Worm (Caenorhabditis elegans) whole organism, L4 larva: ENCODE data around the gene srbc-43.

Experiments used
- F10B5.3 ChIP-seq: sonication (generic microtip); optimal IDR thresholded peaks from 2 replicates; lab custom pipeline; 2016; ENCODE audit warnings: mild to moderate bottlenecking, missing genetic modification characterization, missing compliant biosample characterization
- F26F4.8 ChIP-seq: fragments of 200-800 bp; sonication (Bioruptor generic); conservative IDR thresholded peaks from 2 replicates; pipeline ENCODE4 v1.3.6; 2022; ENCODE audit warnings: missing genetic modification characterization, missing compliant biosample characterization
- F37D6.2 ChIP-seq: sonication (generic microtip); optimal IDR thresholded peaks from 2 replicates; lab custom pipeline; 2016; ENCODE audit warnings: mild to moderate bottlenecking, missing genetic modification characterization, missing compliant biosample characterization
- R02D3.7 ChIP-seq: fragments of 150-350 bp; sonication (generic microtip); optimal IDR thresholded peaks from 3 replicates; lab custom pipeline; 2014; ENCODE audit warnings: missing biosample characterization, missing genetic modification characterization
- T20F7.1 ChIP-seq: fragments of 200-800 bp; sonication (Bioruptor generic); optimal IDR thresholded peaks from 2 replicates; lab custom pipeline; 2018; ENCODE audit warnings: mild to moderate bottlenecking, missing genetic modification characterization, missing compliant biosample characterization
- Y105C5A.15 ChIP-seq: fragments of 200-800 bp; sonication (Bioruptor generic); IDR thresholded peaks from 2 replicates; pipeline ENCODE4 v1.3.6; 2022; ENCODE audit warnings: missing genetic modification characterization, missing compliant biosample characterization
- Y5F2A.4 ChIP-seq: fragments of 200-800 bp; sonication (Bioruptor generic); optimal IDR thresholded peaks from 2 replicates; lab custom pipeline; 2018; ENCODE audit warnings: mild to moderate bottlenecking, missing genetic modification characterization, missing compliant biosample characterization
- ZK546.5 ChIP-seq, 2 experiments: sonication (generic microtip); optimal IDR thresholded peaks; 2 replicates each; lab custom pipeline; 2017; ENCODE audit warnings: missing biosample characterization in 2 of 2, missing genetic modification characterization in 2 of 2
- ama-1 ChIP-seq: fragments of 150-350 bp; optimal IDR thresholded peaks from 2 replicates; lab custom pipeline; 2014; ENCODE audit warnings: inconsistent platforms, mixed read lengths
- arid-1 ChIP-seq: fragments of 200-800 bp; sonication (Bioruptor generic); conservative IDR thresholded peaks from 2 replicates; pipeline ENCODE4 v1.3.6; 2022; ENCODE audit warnings: missing genetic modification reagents, missing genetic modification characterization, missing compliant biosample characterization
- attf-4 ChIP-seq: sonication (generic microtip); optimal IDR thresholded peaks from 3 replicates; lab custom pipeline; 2017; ENCODE audit warnings: missing biosample characterization, missing genetic modification characterization
- ceh-44 ChIP-seq: fragments of 200-800 bp; sonication (Bioruptor generic); IDR thresholded peaks from 2 replicates; pipeline ENCODE4 v1.3.6; 2022; ENCODE audit warnings: missing genetic modification reagents, missing genetic modification characterization, missing compliant biosample characterization
- ceh-82 ChIP-seq: sonication (generic microtip); optimal IDR thresholded peaks from 2 replicates; lab custom pipeline; 2017; ENCODE audit warnings: missing biosample characterization, missing genetic modification characterization
- cey-2 ChIP-seq: sonication (generic microtip); optimal IDR thresholded peaks from 3 replicates; lab custom pipeline; 2017; ENCODE audit warnings: missing genetic modification characterization, mild to moderate bottlenecking, missing compliant biosample characterization, antibody characterized with exemption, borderline replicate concordance; ENCODE audit not compliant: insufficient read depth
- daf-19 ChIP-seq: fragments of 200-800 bp; sonication (Bioruptor generic); conservative IDR thresholded peaks from 2 replicates; pipeline ENCODE4 v1.3.6; 2022; ENCODE audit warnings: missing genetic modification characterization, missing compliant biosample characterization
- daf-8 ChIP-seq: fragments of 200-800 bp; sonication (Bioruptor generic); IDR thresholded peaks from 2 replicates; pipeline ENCODE4 v1.3.6; 2022; ENCODE audit warnings: missing genetic modification characterization, missing compliant biosample characterization
- dmd-9 ChIP-seq: fragments of 200-800 bp; sonication (Bioruptor generic); IDR thresholded peaks from 2 replicates; pipeline ENCODE4 v1.3.6; 2022; ENCODE audit warnings: missing genetic modification reagents, missing genetic modification characterization, missing compliant biosample characterization
- duxl-1 ChIP-seq: sonication (generic microtip); optimal IDR thresholded peaks from 2 replicates; lab custom pipeline; 2016; ENCODE audit warnings: mild to moderate bottlenecking, missing genetic modification characterization, moderate library complexity, missing compliant biosample characterization; ENCODE audit not compliant: poor library complexity
- fos-1 ChIP-seq: fragments of 150-350 bp; optimal IDR thresholded peaks from 2 replicates; lab custom pipeline; 2014; ENCODE audit warnings: missing biosample characterization, missing genetic modification characterization
- gei-8 ChIP-seq: fragments of 200-800 bp; sonication (Bioruptor generic); optimal IDR thresholded peaks from 2 replicates; lab custom pipeline; 2018; ENCODE audit warnings: mild to moderate bottlenecking, missing genetic modification characterization, missing compliant biosample characterization
- hlh-11 ChIP-seq: fragments of 200-800 bp; sonication (Bioruptor generic); optimal IDR thresholded peaks from 2 replicates; lab custom pipeline; 2018; ENCODE audit warnings: mild to moderate bottlenecking, missing genetic modification characterization, missing compliant biosample characterization
- jun-1 ChIP-seq: fragments of 150-350 bp; optimal IDR thresholded peaks from 2 replicates; lab custom pipeline; 2014; ENCODE audit warnings: missing biosample characterization, missing genetic modification reagents, missing genetic modification characterization
- lim-7 ChIP-seq: fragments of 200-800 bp; sonication (Bioruptor generic); IDR thresholded peaks from 2 replicates; pipeline ENCODE4 v1.3.6; 2022; ENCODE audit warnings: missing genetic modification characterization, missing compliant biosample characterization
- lin-13 ChIP-seq: fragments of 150-350 bp; optimal IDR thresholded peaks from 2 replicates; lab custom pipeline; 2014; ENCODE audit warnings: missing biosample characterization, missing genetic modification reagents, missing genetic modification characterization
- lin-15B ChIP-seq: fragments of 150-350 bp; sonication (generic microtip); optimal IDR thresholded peaks from 3 replicates; lab custom pipeline; 2014; ENCODE audit warnings: missing biosample characterization, missing genetic modification characterization
- lin-38 ChIP-seq: fragments of 200-800 bp; sonication (Bioruptor generic); IDR thresholded peaks from 2 replicates; pipeline ENCODE4 v1.3.6; 2022; ENCODE audit warnings: missing genetic modification reagents, missing genetic modification characterization, missing compliant biosample characterization
- lir-3 ChIP-seq: sonication (generic microtip); optimal IDR thresholded peaks from 2 replicates; lab custom pipeline; 2016; ENCODE audit warnings: mild to moderate bottlenecking, missing genetic modification characterization, missing compliant biosample characterization
- lsy-2 ChIP-seq, 2 experiments: fragments of 150-350 bp in 1 of 2; sonication (generic microtip) in 1 of 2; optimal IDR thresholded peaks; 2 replicates each; lab custom pipeline; 2014 to 2017; ENCODE audit warnings: missing biosample characterization in 2 of 2, missing genetic modification characterization in 2 of 2
- madf-9 ChIP-seq: fragments of 200-800 bp; sonication (Bioruptor generic); conservative IDR thresholded peaks from 2 replicates; pipeline ENCODE4 v1.3.6; 2022; ENCODE audit warnings: missing genetic modification reagents, missing genetic modification characterization, missing compliant biosample characterization
- mdl-1 ChIP-seq, 2 experiments: fragments of 150-350 bp in 1 of 2; sonication (generic microtip) in 1 of 2; optimal IDR thresholded peaks; 2 replicates each; lab custom pipeline; 2014 to 2017; ENCODE audit warnings: missing biosample characterization in 2 of 2, missing genetic modification characterization in 2 of 2
- mep-1 ChIP-seq: fragments of 150-350 bp; sonication (generic microtip); optimal IDR thresholded peaks from 3 replicates; lab custom pipeline; 2014; ENCODE audit warnings: missing biosample characterization, missing genetic modification characterization
- mxl-3 ChIP-seq: fragments of 200-800 bp; sonication (Bioruptor generic); optimal IDR thresholded peaks from 2 replicates; lab custom pipeline; 2018; ENCODE audit warnings: mild to moderate bottlenecking, missing genetic modification characterization, missing compliant biosample characterization
- nhr-10 ChIP-seq: fragments of 150-350 bp; optimal IDR thresholded peaks from 2 replicates; lab custom pipeline; 2014; ENCODE audit warnings: missing biosample characterization, missing genetic modification characterization
- nhr-102 ChIP-seq: sonication (generic microtip); optimal IDR thresholded peaks from 2 replicates; lab custom pipeline; 2016; ENCODE audit warnings: mild to moderate bottlenecking, missing genetic modification characterization, moderate library complexity, missing compliant biosample characterization
- nhr-237 ChIP-seq: sonication (generic microtip); optimal IDR thresholded peaks from 2 replicates; lab custom pipeline; 2017; ENCODE audit warnings: missing biosample characterization, missing genetic modification characterization
- nhr-25 ChIP-seq: sonication (generic microtip); optimal IDR thresholded peaks from 2 replicates; lab custom pipeline; 2017; ENCODE audit warnings: missing genetic modification characterization, mild to moderate bottlenecking, missing compliant biosample characterization, antibody characterized with exemption, moderate library complexity, borderline replicate concordance; ENCODE audit not compliant: insufficient read depth
- nhr-28 ChIP-seq: fragments of 150-350 bp; optimal IDR thresholded peaks from 2 replicates; lab custom pipeline; 2014; ENCODE audit warnings: missing biosample characterization, missing genetic modification characterization
- nhr-48 ChIP-seq: sonication (generic microtip); optimal IDR thresholded peaks from 2 replicates; lab custom pipeline; 2016; ENCODE audit warnings: mild to moderate bottlenecking, missing genetic modification characterization, missing compliant biosample characterization
- nhr-76 ChIP-seq: fragments of 150-350 bp; optimal IDR thresholded peaks from 2 replicates; lab custom pipeline; 2014; ENCODE audit warnings: missing biosample characterization, missing genetic modification characterization
- pqm-1 ChIP-seq: sonication (generic microtip); optimal IDR thresholded peaks from 2 replicates; lab custom pipeline; 2017; ENCODE audit warnings: missing biosample characterization, missing genetic modification characterization
- saeg-2 ChIP-seq: fragments of 200-800 bp; sonication (Bioruptor generic); IDR thresholded peaks from 2 replicates; pipeline ENCODE4 v1.3.6; 2022; ENCODE audit warnings: missing genetic modification reagents, missing genetic modification characterization, missing compliant biosample characterization
- snpc-1.2 ChIP-seq: fragments of 200-800 bp; sonication (Bioruptor generic); IDR thresholded peaks from 2 replicates; pipeline ENCODE4 v1.3.6; 2022; ENCODE audit warnings: missing genetic modification reagents, missing genetic modification characterization, missing compliant biosample characterization
- snpc-4 ChIP-seq: fragments of 150-350 bp; optimal IDR thresholded peaks from 2 replicates; lab custom pipeline; 2014; ENCODE audit warnings: missing biosample characterization, missing genetic modification characterization
- tag-97 ChIP-seq: fragments of 200-800 bp; sonication (Bioruptor generic); IDR thresholded peaks from 2 replicates; pipeline ENCODE4 v1.3.6; 2022; ENCODE audit warnings: missing genetic modification characterization, missing compliant biosample characterization
- tra-1 ChIP-seq: fragments of 200-800 bp; sonication (Bioruptor generic); IDR thresholded peaks from 2 replicates; pipeline ENCODE4 v1.3.6; 2022; ENCODE audit warnings: missing genetic modification reagents, missing genetic modification characterization, missing compliant biosample characterization
- unc-130 ChIP-seq: sonication (generic microtip); optimal IDR thresholded peaks from 2 replicates; lab custom pipeline; 2016; ENCODE audit warnings: missing genetic modification reagents, missing genetic modification characterization, missing compliant biosample characterization
- unc-62 ChIP-seq, 3 experiments: fragments of 150-350 bp in 1 of 3; sonication (generic microtip); optimal IDR thresholded peaks in 2 of 3; peaks in 1 of 3; 1 replicate in 1 of 3; 2 replicates in 2 of 3; lab custom pipeline; 2014 to 2017; ENCODE audit warnings: missing biosample characterization in 3 of 3, missing genetic modification characterization in 3 of 3, missing genetic modification reagents in 3 of 3, missing genotype in 1 of 3
- vab-7 ChIP-seq: fragments of 200-800 bp; sonication (Bioruptor generic); IDR thresholded peaks from 2 replicates; pipeline ENCODE4 v1.3.6; 2022; ENCODE audit warnings: missing genetic modification reagents, missing genetic modification characterization, missing compliant biosample characterization
- zfp-3 ChIP-seq: fragments of 200-800 bp; sonication (Bioruptor generic); conservative IDR thresholded peaks from 2 replicates; pipeline ENCODE4 v1.3.6; 2022; ENCODE audit warnings: missing genetic modification reagents, missing genetic modification characterization, missing compliant biosample characterization
- zip-2 ChIP-seq: fragments of 150-350 bp; optimal IDR thresholded peaks from 2 replicates; lab custom pipeline; 2014; ENCODE audit warnings: missing biosample characterization, missing genetic modification characterization
- ztf-11 ChIP-seq: fragments of 150-350 bp; optimal IDR thresholded peaks from 2 replicates; lab custom pipeline; 2014; ENCODE audit warnings: missing biosample characterization, missing genetic modification characterization

Gene srbc-43

ce11 chrV:12780248-12780647 lies 10.1 kb downstream of the srbc-43 start:
- TF ChIP-seq snpc-1.2 (no peak; the same call in none of the 2 replicates), nhr-76 (tag; lab: Kevin White, UChicago) (no peak), mep-1 (tag; lab: Kevin White, UChicago) (no peak), lir-3 (tag; lab: Kevin White, UChicago) (peak; percentile 66), ceh-44 (peak; percentile 65; the same call in 1 of the 2 replicates), arid-1 (GFP tag; lab: Robert Waterston, UW) (peak; percentile 91), F26F4.8 (GFP tag; lab: Robert Waterston, UW) (peak; percentile 75; the same call in 1 of the 2 replicates), jun-1 (tag; lab: Kevin White, UChicago) (no peak), daf-8 (GFP tag; lab: Robert Waterston, UW) (0 out of 2 replicates have a peak, but pooled peaks have one; percentile 38), zfp-3 (GFP tag; lab: Robert Waterston, UW) (peak; percentile 67), nhr-28 (peak; percentile 21), lsy-2 (tag; optimal IDR thresholded peaks at IDR 0.05; lab: Kevin White, UChicago) (no peak), ztf-11 (no peak), fos-1 (tag; lab: Kevin White, UChicago) (no peak), snpc-4 (tag; lab: Kevin White, UChicago) (no peak), Y105C5A.15 (GFP tag; lab: Robert Waterston, UW) (peak; percentile 92), R02D3.7 (tag; lab: Kevin White, UChicago) (no peak), lin-13 (GFP tag; lab: Kevin White, UChicago) (no peak), F10B5.3 (tag; lab: Kevin White, UChicago) (peak; percentile 45), pqm-1 (no peak), nhr-48 (tag; lab: Kevin White, UChicago) (peak; percentile 0), tra-1 (GFP tag; lab: Robert Waterston, UW) (peak; percentile 84), cey-2 (tag; lab: Kevin White, UChicago) (no peak), zip-2 (no peak), lin-38 (GFP tag; lab: Robert Waterston, UW) (no peak), ZK546.5 (tag; optimal IDR thresholded peaks at IDR 0.05; lab: Kevin White, UChicago) (no peak), vab-7 (GFP tag; lab: Robert Waterston, UW) (no peak), nhr-102 (no peak), madf-9 (GFP tag; lab: Robert Waterston, UW) (peak; percentile 88), unc-130 (GFP tag; lab: Kevin White, UChicago) (peak; percentile 57), mxl-3 (GFP tag; lab: Kevin White, UChicago) (peak; percentile 70), duxl-1 (tag; lab: Kevin White, UChicago) (peak; percentile 14), nhr-237 (no peak), Y5F2A.4 (GFP tag; lab: Kevin White, UChicago) (peak; percentile 15), nhr-25 (tag; lab: Kevin White, UChicago) (no peak), mdl-1 (tag; optimal IDR thresholded peaks at IDR 0.05; lab: Kevin White, UChicago) (no peak), unc-62 (GFP tag; optimal IDR thresholded peaks at IDR 0.05 in 1 of 2; lab: Kevin White, UChicago) (peak in 1 of 2 experiments; percentile 80), unc-62 (tag; optimal IDR thresholded peaks at IDR 0.05; lab: Kevin White, UChicago) (no peak), dmd-9 (GFP tag; lab: Robert Waterston, UW) (peak; percentile 78), T20F7.1 (GFP tag; lab: Kevin White, UChicago) (no peak), F37D6.2 (tag; lab: Kevin White, UChicago) (peak; percentile 6), daf-19 (GFP tag; lab: Robert Waterston, UW) (peak; percentile 77), ama-1 (lab: Kevin White, UChicago) (no peak), attf-4 (tag; lab: Kevin White, UChicago) (no peak), nhr-10 (tag; lab: Kevin White, UChicago) (no peak), gei-8 (peak; percentile 43), tag-97 (GFP tag; lab: Robert Waterston, UW) (no peak), saeg-2 (GFP tag; lab: Robert Waterston, UW) (0 out of 2 replicates have a peak, but pooled peaks have one; percentile 21), lim-7 (GFP tag; lab: Robert Waterston, UW) (peak; percentile 97), hlh-11 (tag; lab: Kevin White, UChicago) (peak; percentile 56), ceh-82 (tag; lab: Kevin White, UChicago) (no peak), lin-15B (no peak)
